Worm (Caenorhabditis elegans) whole organism, young adult: Measurements from ENCODE around the gene Y53F4B.27.

Experiments used
- attf-5 ChIP-seq: fragments of 200-800 bp; sonication (Bioruptor generic); optimal IDR thresholded peaks from 2 replicates; lab custom pipeline; 2018; ENCODE audit warnings: mild to moderate bottlenecking, missing genetic modification characterization, missing compliant biosample characterization
- ccch-3 ChIP-seq: fragments of 200-800 bp; sonication (Bioruptor generic); optimal IDR thresholded peaks from 2 replicates; lab custom pipeline; 2018; ENCODE audit warnings: mild to moderate bottlenecking, missing genetic modification characterization, missing compliant biosample characterization
- hlh-12 ChIP-seq: sonication (generic microtip); optimal IDR thresholded peaks from 2 replicates; lab custom pipeline; 2016; ENCODE audit warnings: missing genetic modification characterization, missing compliant biosample characterization
- lin-35 ChIP-seq, 3 experiments: fragments of 150-350 bp in 2 of 3; sonication (generic microtip) in 1 of 3; optimal IDR thresholded peaks; 2 replicates each; lab custom pipeline; 2014 to 2018; ENCODE audit warnings: missing biosample characterization in 3 of 3, missing genetic modification characterization in 3 of 3, missing genetic modification reagents in 3 of 3
- rcor-1 ChIP-seq: fragments of 200-800 bp; sonication (Bioruptor generic); IDR thresholded peaks from 2 replicates; pipeline ENCODE4 v1.3.6; 2022; ENCODE audit warnings: missing genetic modification reagents, missing genetic modification characterization, missing compliant biosample characterization
- rpc-1 ChIP-seq, 2 experiments: fragments of 150-350 bp in 1 of 2; sonication (generic microtip) in 1 of 2; optimal IDR thresholded peaks; 2 replicates each; lab custom pipeline; 2014 to 2018; ENCODE audit warnings: missing biosample characterization in 1 of 2, missing genetic modification characterization in 1 of 2, missing genetic modification reagents in 1 of 2, missing genotype in 1 of 2

- TF ChIP-seq ccch-3 (no peak), lin-35 (GFP tag; optimal IDR thresholded peaks at IDR 0.05; lab: Kevin White, UChicago) (no peak), attf-5 (GFP tag; lab: Kevin White, UChicago) (no peak), rcor-1 (GFP tag; lab: Robert Waterston, UW) (no peak), hlh-12 (tag; lab: Kevin White, UChicago) (no peak), rpc-1 (optimal IDR thresholded peaks at IDR 0.05; lab: Kevin White, UChicago) (no peak), rpc-1 (tag; optimal IDR thresholded peaks at IDR 0.05; lab: Kevin White, UChicago) (no peak)
Observed at ce11 chrII:15196433-15196832, 50.7 kb downstream of the Y53F4B.27 start, which contains the start of gene spsb-1.
